Worm (Caenorhabditis elegans): ENCODE measurements around the gene skr-12.

DNA sequence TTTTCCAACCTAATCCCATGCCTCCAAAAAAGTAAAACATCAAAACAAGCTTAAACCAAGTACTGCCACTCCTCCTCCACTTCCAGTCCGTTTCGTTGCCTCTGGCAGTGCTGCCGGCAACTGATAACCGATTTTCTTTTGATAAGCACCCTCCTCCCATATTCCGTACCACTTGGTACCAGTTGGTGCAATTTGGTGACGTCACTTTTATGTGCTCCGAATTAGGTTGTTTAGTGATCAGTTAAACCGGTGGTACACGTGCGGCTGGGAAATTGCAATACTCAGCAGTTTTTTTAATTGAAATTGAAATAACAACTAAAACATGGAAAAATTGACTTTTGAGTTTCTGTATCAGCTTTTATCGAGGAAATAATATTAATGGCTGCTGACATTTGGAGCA, 7.0 kb downstream of the skr-12 start:
- TF ChIP-seq nhr-237 (tag; optimal IDR thresholded peaks at IDR 0.05) = no peak
- no peak for TF ChIP-seq nhr-76 (tag; optimal IDR thresholded peaks at IDR 0.05)
- TF ChIP-seq ceh-39 (tag; optimal IDR thresholded peaks at IDR 0.05) = no peak
- TF ChIP-seq sem-2 (GFP tag; optimal IDR thresholded peaks at IDR 0.05) = no peak
- no peak for TF ChIP-seq cnd-1 (tag; optimal IDR thresholded peaks at IDR 0.05)
- TF ChIP-seq ces-1 (GFP tag; optimal IDR thresholded peaks at IDR 0.05) = no peak
- TF ChIP-seq mab-5 (tag; optimal IDR thresholded peaks at IDR 0.05) = no peak
- no peak for TF ChIP-seq nhr-28 (tag; optimal IDR thresholded peaks at IDR 0.05)
- no peak for TF ChIP-seq elt-1 (tag; optimal IDR thresholded peaks at IDR 0.05; ENCODE audit: borderline replicate concordance, insufficient read depth)
- TF ChIP-seq unc-39 (tag; optimal IDR thresholded peaks at IDR 0.05) = no peak

All from whole organism, mixed stage, embryonic.